Worm (Caenorhabditis elegans): Measurements from ENCODE around the gene acaa-2.

DNA sequence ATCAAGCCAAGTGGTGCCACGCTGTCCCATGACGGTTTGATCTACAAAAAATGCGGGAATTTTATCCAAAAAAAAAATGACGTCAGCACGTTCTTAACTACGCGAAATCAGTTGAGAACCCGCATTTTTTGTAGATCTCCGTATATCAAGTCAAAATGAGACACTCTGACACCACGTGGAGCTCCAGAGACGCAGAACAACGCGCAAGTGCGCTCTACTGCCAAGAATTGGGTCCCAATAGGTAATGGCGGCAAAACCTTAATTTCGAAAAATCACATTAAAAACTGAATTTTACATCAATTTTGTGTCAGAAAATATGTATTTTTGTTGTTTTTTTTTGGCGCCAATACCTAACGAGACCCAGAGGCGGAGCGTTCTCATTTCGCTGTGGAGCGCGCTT, 27.8 kb upstream of the acaa-2 start:
- TF ChIP-seq dao-5 (tag; optimal IDR thresholded peaks at IDR 0.05) (no peak), W03F9.2 (tag; optimal IDR thresholded peaks at IDR 0.05) (no peak)

Measured in whole organism, L4/young adult.